Worm (Caenorhabditis elegans): ENCODE data around the gene slt-1.

Gene slt-1

ce11 chrX:14680474-14680873 lies 6.3 kb downstream of the slt-1 start:
- TF ChIP-seq pqm-1 (tag; optimal IDR thresholded peaks at IDR 0.05) (no peak), hlh-11 (tag; optimal IDR thresholded peaks at IDR 0.05) (no peak), snpc-4 (tag; optimal IDR thresholded peaks at IDR 0.05) (peak; percentile 52)

ce11 chrX:14684406-14684927 lies 10.3 kb downstream of the slt-1 start, which contains the start of gene csq-1:
Gene csq-1, plus strand, starts transcription at chrX:14684877.
- TF ChIP-seq set-16 (GFP tag; IDR thresholded peaks at IDR 0.05), result no peak; the same call in 1 of the 2 replicates
- no peak for TF ChIP-seq lsy-2 (tag; optimal IDR thresholded peaks at IDR 0.05)
- no peak for TF ChIP-seq madf-5 (GFP tag; IDR thresholded peaks at IDR 0.05)
- TF ChIP-seq ZK546.5 (tag; optimal IDR thresholded peaks at IDR 0.05), result no peak
- TF ChIP-seq dmd-6 (GFP tag; IDR thresholded peaks at IDR 0.05), result no peak
- no peak for TF ChIP-seq daf-12 (tag; optimal IDR thresholded peaks at IDR 0.05)
- TF ChIP-seq dmd-9 (GFP tag; IDR thresholded peaks at IDR 0.05), result no peak
- no peak for TF ChIP-seq nhr-102 (tag; optimal IDR thresholded peaks at IDR 0.05)
- TF ChIP-seq hmg-1.1 (GFP tag; IDR thresholded peaks at IDR 0.05), result no peak
- TF ChIP-seq zag-1 (tag; optimal IDR thresholded peaks at IDR 0.05), result no peak
- TF ChIP-seq vab-7 (GFP tag; IDR thresholded peaks at IDR 0.05), result no peak
- TF ChIP-seq rbr-2 (tag; optimal IDR thresholded peaks at IDR 0.05), result no peak
- TF ChIP-seq daf-19 (GFP tag; conservative IDR thresholded peaks at IDR 0.05), result no peak
- TF ChIP-seq hif-1 (tag; optimal IDR thresholded peaks at IDR 0.05), result no peak
- no peak for TF ChIP-seq unc-39 (tag; optimal IDR thresholded peaks at IDR 0.05)
- TF ChIP-seq aha-1 (tag), result peak; percentile 68
- no peak for TF ChIP-seq tag-97 (GFP tag; IDR thresholded peaks at IDR 0.05)
- TF ChIP-seq lim-7 (GFP tag; IDR thresholded peaks at IDR 0.05), result no peak
- TF ChIP-seq zip-11 (GFP tag; IDR thresholded peaks at IDR 0.05), result no peak
- 0 out of 2 replicates have a peak, but pooled peaks have one; percentile 24 for TF ChIP-seq snpc-1.2 (GFP tag; IDR thresholded peaks at IDR 0.05)
- no peak for TF ChIP-seq lin-29 (GFP tag; IDR thresholded peaks at IDR 0.05)
- TF ChIP-seq mdt-29 (GFP tag; IDR thresholded peaks at IDR 0.05), result no peak
- TF ChIP-seq hlh-11 (tag; optimal IDR thresholded peaks at IDR 0.05), result peak; percentile 24
- no peak for TF ChIP-seq tra-1 (GFP tag; IDR thresholded peaks at IDR 0.05)
- no peak for TF ChIP-seq snpc-4 (tag; optimal IDR thresholded peaks at IDR 0.05)
- TF ChIP-seq nhr-25 (tag; optimal IDR thresholded peaks at IDR 0.05; ENCODE audit: borderline replicate concordance, insufficient read depth), result no peak
- TF ChIP-seq egl-27 (tag; optimal IDR thresholded peaks at IDR 0.05), result no peak
- TF ChIP-seq daf-16 (GFP tag; optimal IDR thresholded peaks at IDR 0.05), result peak in 1 of 2 experiments; percentile 34
- TF ChIP-seq daf-16 (tag; optimal IDR thresholded peaks at IDR 0.05), result no peak
- no peak for TF ChIP-seq unc-130 (GFP tag; optimal IDR thresholded peaks at IDR 0.05)

DNA sequence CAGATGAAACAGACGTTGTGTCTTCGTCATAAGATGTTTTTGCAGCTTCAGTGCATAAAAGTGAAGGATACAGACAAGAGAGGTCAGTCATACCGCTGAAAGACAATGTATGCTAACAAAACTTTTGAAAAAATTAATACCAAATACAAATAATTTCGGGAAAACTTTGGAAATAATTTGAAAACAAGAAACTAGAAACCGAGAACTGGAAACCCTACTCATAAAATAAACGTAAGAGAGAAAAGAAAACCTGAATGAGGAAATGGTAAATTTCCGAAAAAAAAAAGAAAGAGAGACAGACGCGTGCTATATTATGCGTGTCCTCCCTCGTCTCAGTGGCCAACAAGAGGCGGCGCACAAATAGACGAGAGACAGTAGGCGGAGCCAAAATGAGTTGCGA lies 18.8 kb downstream of the slt-1 start, which contains the start of gene sox-3:
TSS of gene sox-3 (minus strand) at position 101 of the 400 bp plus-strand sequence.
- TF ChIP-seq nhr-41 (GFP tag; IDR thresholded peaks at IDR 0.05) (no peak), php-3 (GFP tag; IDR thresholded peaks at IDR 0.05) (no peak), spr-1 (tag; optimal IDR thresholded peaks at IDR 0.05) (no peak), lir-3 (tag; optimal IDR thresholded peaks at IDR 0.05) (no peak), egl-43 (GFP tag; IDR thresholded peaks at IDR 0.05) (no peak), tra-1 (GFP tag; IDR thresholded peaks at IDR 0.05) (no peak), ceh-20 (GFP tag; IDR thresholded peaks at IDR 0.05) (no peak), daf-16 (GFP tag; optimal IDR thresholded peaks at IDR 0.05) (no peak), daf-16 (tag; optimal IDR thresholded peaks at IDR 0.05) (no peak), tag-97 (GFP tag; IDR thresholded peaks at IDR 0.05) (no peak), aha-1 (tag) (no peak), skn-1 (tag; optimal IDR thresholded peaks at IDR 0.05) (no peak), F26F4.8 (GFP tag; conservative IDR thresholded peaks at IDR 0.05) (no peak), Y105C5A.15 (GFP tag; IDR thresholded peaks at IDR 0.05) (no peak), vab-7 (GFP tag; IDR thresholded peaks at IDR 0.05) (no peak), hif-1 (tag; optimal IDR thresholded peaks at IDR 0.05) (no peak), zip-11 (GFP tag; IDR thresholded peaks at IDR 0.05) (no peak), dve-1 (tag; optimal IDR thresholded peaks at IDR 0.05; ENCODE audit: insufficient read depth) (no peak), snpc-1.2 (GFP tag; IDR thresholded peaks at IDR 0.05) (no peak), mdt-29 (GFP tag; IDR thresholded peaks at IDR 0.05) (no peak)

Data from whole organism, L4 larva.